Worm (Caenorhabditis elegans): ENCODE results near the gene Y54F10AL.1.

Gene Y54F10AL.1

DNA sequence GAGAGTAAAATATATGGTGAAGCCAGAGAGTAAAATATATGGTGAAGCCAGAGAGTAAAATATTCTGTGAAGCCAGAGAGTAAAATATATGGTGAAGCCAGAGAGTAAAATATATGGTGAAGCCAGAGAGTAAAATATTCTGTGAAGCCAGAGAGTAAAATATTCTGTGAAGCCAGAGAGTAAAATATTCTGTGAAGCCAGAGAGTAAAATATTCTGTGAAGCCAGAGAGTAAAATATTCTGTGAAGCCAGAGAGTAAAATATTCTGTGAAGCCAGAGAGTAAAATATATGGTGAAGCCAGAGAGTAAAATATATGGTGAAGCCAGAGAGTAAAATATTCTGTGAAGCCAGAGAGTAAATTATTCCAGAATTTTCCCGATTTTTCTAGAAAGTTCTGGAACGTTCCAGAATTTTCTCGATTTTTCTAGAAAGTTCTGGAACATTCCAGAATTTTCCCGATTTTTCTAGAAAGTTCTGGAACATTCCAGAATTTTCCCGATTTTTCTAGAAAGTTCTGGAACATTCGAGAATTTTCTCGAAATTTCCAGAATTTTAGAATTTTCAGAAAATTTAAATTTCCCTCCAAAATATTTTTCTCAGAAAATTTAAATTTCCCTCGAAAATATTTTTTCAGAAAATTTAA, 14.0 kb downstream of the Y54F10AL.1 start:
- TF ChIP-seq ceh-100 (GFP tag; IDR thresholded peaks at IDR 0.05) (0 out of 2 replicates have a peak, but pooled peaks have one; percentile 39), madf-6 (GFP tag; IDR thresholded peaks at IDR 0.05) (peak; percentile 35; the same call in 1 of the 2 replicates), ekl-4 (GFP tag; IDR thresholded peaks at IDR 0.05) (peak; percentile 75), egl-18 (GFP tag; IDR thresholded peaks at IDR 0.05) (peak; percentile 24; the same call in 1 of the 2 replicates), ztf-25 (GFP tag; IDR thresholded peaks at IDR 0.05) (0 out of 2 replicates have a peak, but pooled peaks have one; percentile 4), hsf-1 (GFP tag; IDR thresholded peaks at IDR 0.05) (peak; percentile 99), aptf-3 (GFP tag; IDR thresholded peaks at IDR 0.05) (0 out of 2 replicates have a peak, but pooled peaks have one; percentile 4), ceh-40 (GFP tag; IDR thresholded peaks at IDR 0.05) (0 out of 2 replicates have a peak, but pooled peaks have one; percentile 48), attf-6 (GFP tag; IDR thresholded peaks at IDR 0.05) (peak; percentile 74), pbrm-1 (GFP tag; IDR thresholded peaks at IDR 0.05) (0 out of 2 replicates have a peak, but pooled peaks have one; percentile 42), egrh-3 (GFP tag; IDR thresholded peaks at IDR 0.05) (peak; percentile 95), Y53F4B.3 (GFP tag; IDR thresholded peaks at IDR 0.05) (peak; percentile 41; the same call in 1 of the 2 replicates), madf-3 (GFP tag; IDR thresholded peaks at IDR 0.05) (0 out of 2 replicates have a peak, but pooled peaks have one; percentile 67), D2030.7 (GFP tag; IDR thresholded peaks at IDR 0.05) (peak; percentile 48)

- no peak for TF ChIP-seq sea-2 (GFP tag; IDR thresholded peaks at IDR 0.05)
- TF ChIP-seq bed-2 (GFP tag; IDR thresholded peaks at IDR 0.05) = no peak
- no peak for TF ChIP-seq nfya-2 (GFP tag; IDR thresholded peaks at IDR 0.05)
- no peak for TF ChIP-seq ets-4 (GFP tag; optimal IDR thresholded peaks at IDR 0.05)
- TF ChIP-seq F37B4.10 (GFP tag; IDR thresholded peaks at IDR 0.05) = 0 out of 2 replicates have a peak, but pooled peaks have one; percentile 39
- TF ChIP-seq nfyb-1 (GFP tag; IDR thresholded peaks at IDR 0.05) = peak; percentile 71
Measured at ce11 chrIII:2506463-2506862, 19.0 kb downstream of the Y54F10AL.1 start.

ce11 chrIII:2507938-2508337, 20.4 kb downstream of the Y54F10AL.1 start, which contains the start of gene Y54F10AM.8:
Y54F10AM.8 (minus strand) TSS chrIII:2507972.
- TF ChIP-seq sdz-38 (tag; optimal IDR thresholded peaks at IDR 0.05) = no peak
- TF ChIP-seq nhr-80 (tag; optimal IDR thresholded peaks at IDR 0.05) = peak; percentile 95
- TF ChIP-seq ets-4 (GFP tag; optimal IDR thresholded peaks at IDR 0.05) = peak; percentile 22
- no peak for TF ChIP-seq ztf-3 (GFP tag; optimal IDR thresholded peaks at IDR 0.05)
- TF ChIP-seq snpc-4 (GFP tag; optimal IDR thresholded peaks at IDR 0.05) = no peak
- TF ChIP-seq snpc-4 (tag; optimal IDR thresholded peaks at IDR 0.05) = peak in 1 of 4 experiments; percentile 45
- no peak for TF ChIP-seq nhr-179 (tag; optimal IDR thresholded peaks at IDR 0.05)

DNA sequence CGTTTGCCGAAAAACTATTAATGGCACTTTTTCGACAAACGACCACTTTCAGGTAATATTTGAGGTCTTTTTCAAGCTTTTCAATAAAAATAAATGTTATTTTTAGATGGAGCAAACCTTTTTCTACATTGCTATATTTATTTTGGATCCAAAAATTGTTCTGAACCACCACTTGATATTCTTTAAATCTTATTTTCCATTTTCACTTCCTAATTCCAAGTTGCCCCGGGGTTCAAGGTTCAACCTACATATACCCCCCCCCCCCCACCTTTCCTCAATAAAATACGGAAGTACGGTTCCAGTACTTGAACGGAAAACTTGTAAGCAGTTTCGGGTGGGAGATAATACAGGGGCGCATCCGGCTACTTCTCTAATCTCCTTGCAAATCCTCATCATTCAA, 21.0 kb downstream of the Y54F10AL.1 start, which contains the start of gene Y54F10AM.6:
Y54F10AM.6 (plus strand) TSS at position 301 of the 400 bp plus-strand sequence.
- TF ChIP-seq ztf-22 (GFP tag; optimal IDR thresholded peaks at IDR 0.05) = no peak
- TF ChIP-seq mxl-1 (tag; optimal IDR thresholded peaks at IDR 0.05) = no peak
- TF ChIP-seq F57C9.4 (tag; optimal IDR thresholded peaks at IDR 0.05) = no peak
- no peak for TF ChIP-seq C17E4.6 (GFP tag; IDR thresholded peaks at IDR 0.05)
- no peak for TF ChIP-seq F10E7.11 (tag; optimal IDR thresholded peaks at IDR 0.05)
- TF ChIP-seq B0261.1 (tag; optimal IDR thresholded peaks at IDR 0.05) = no peak
- TF ChIP-seq ceh-40 (GFP tag; IDR thresholded peaks at IDR 0.05) = no peak
- no peak for TF ChIP-seq sdz-38 (tag; optimal IDR thresholded peaks at IDR 0.05)
- no peak for TF ChIP-seq F55B11.4 (tag; optimal IDR thresholded peaks at IDR 0.05; ENCODE audit: borderline replicate concordance, insufficient read depth)
- TF ChIP-seq hmg-1.2 (GFP tag; IDR thresholded peaks at IDR 0.05) = no peak
- TF ChIP-seq Y53G8AR.9 (GFP tag; conservative IDR thresholded peaks at IDR 0.05) = no peak
- no peak for TF ChIP-seq tlf-1 (GFP tag; optimal IDR thresholded peaks at IDR 0.05)
- no peak for TF ChIP-seq Y95B8A.8 (GFP tag; IDR thresholded peaks at IDR 0.05)
- TF ChIP-seq F37B4.10 (GFP tag; IDR thresholded peaks at IDR 0.05) = no peak
- no peak for TF ChIP-seq aptf-2 (GFP tag; conservative IDR thresholded peaks at IDR 0.05)
- no peak for TF ChIP-seq hrde-1 (tag; optimal IDR thresholded peaks at IDR 0.05; ENCODE audit: borderline replicate concordance)
- no peak for TF ChIP-seq F33H1.4 (GFP tag; IDR thresholded peaks at IDR 0.05)
- no peak for TF ChIP-seq dox-1 (GFP tag; IDR thresholded peaks at IDR 0.05)
- no peak for TF ChIP-seq nhr-80 (tag; optimal IDR thresholded peaks at IDR 0.05)
